Fruit fly (Drosophila melanogaster) whole organism, pupa: ENCODE data around the gene CG14147.

ENCODE experiments used
- CG10348 ChIP-seq: fragments of 200-800 bp; sonication (Bioruptor generic); IDR thresholded peaks from 2 replicates; pipeline ENCODE4 v1.3.6; 2022; ENCODE audit warnings: missing biosample characterization, missing genetic modification characterization
- CG13204 ChIP-seq: fragments of 200-800 bp; sonication (Bioruptor generic); optimal IDR thresholded peaks from 2 replicates; lab custom pipeline; 2018; ENCODE audit warnings: missing biosample characterization, mild to moderate bottlenecking, missing genetic modification characterization, moderate library complexity
- CG15710 ChIP-seq: fragments of 200-800 bp; sonication (Bioruptor generic); optimal IDR thresholded peaks from 2 replicates; lab custom pipeline; 2018; ENCODE audit warnings: missing biosample characterization, mild to moderate bottlenecking, missing genetic modification characterization, moderate library complexity
- CG32121 ChIP-seq: fragments of 200-800 bp; sonication (Bioruptor generic); IDR thresholded peaks from 2 replicates; pipeline ENCODE4 v1.3.6; 2022; ENCODE audit warnings: missing biosample characterization, missing genetic modification characterization
- CG34367 ChIP-seq: fragments of 200-800 bp; sonication (Bioruptor generic); optimal IDR thresholded peaks from 2 replicates; lab custom pipeline; 2018; ENCODE audit warnings: missing biosample characterization, mild to moderate bottlenecking, missing genetic modification characterization
- CG8159 ChIP-seq: fragments of 200-800 bp; sonication (Bioruptor generic); optimal IDR thresholded peaks from 3 replicates; lab custom pipeline; 2018; ENCODE audit warnings: missing biosample characterization, mild to moderate bottlenecking, missing genetic modification characterization, moderate library complexity
- CG8301 ChIP-seq: fragments of 200-800 bp; sonication (Bioruptor generic); optimal IDR thresholded peaks from 2 replicates; lab custom pipeline; 2018; ENCODE audit warnings: missing biosample characterization, mild to moderate bottlenecking, missing genetic modification characterization
- CG9948 ChIP-seq: fragments of 200-800 bp; sonication (Bioruptor generic); optimal IDR thresholded peaks from 2 replicates; lab custom pipeline; 2018; ENCODE audit warnings: missing biosample characterization, mild to moderate bottlenecking, missing genetic modification characterization, moderate library complexity
- D1 ChIP-seq: fragments of 200-800 bp; sonication (Bioruptor generic); optimal IDR thresholded peaks from 2 replicates; lab custom pipeline; 2018; ENCODE audit warnings: missing biosample characterization, mild to moderate bottlenecking, missing genetic modification characterization, moderate library complexity
- Pif1B ChIP-seq: fragments of 200-800 bp; sonication (Bioruptor generic); optimal IDR thresholded peaks from 3 replicates; lab custom pipeline; 2016; ENCODE audit warnings: missing biosample characterization, missing genetic modification characterization
- Snoo ChIP-seq: fragments of 200-800 bp; sonication (Bioruptor generic); optimal IDR thresholded peaks from 3 replicates; lab custom pipeline; 2017; ENCODE audit warnings: missing biosample characterization, mild to moderate bottlenecking, missing genetic modification characterization, inconsistent platforms
- fd96Ca ChIP-seq: fragments of 200-800 bp; sonication (Bioruptor generic); IDR thresholded peaks from 3 replicates; pipeline ENCODE4 v1.3.6; 2022; ENCODE audit warnings: missing biosample characterization, missing genetic modification characterization
- gl ChIP-seq: fragments of 200-800 bp; sonication (Bioruptor generic); optimal IDR thresholded peaks from 2 replicates; lab custom pipeline; 2018; ENCODE audit warnings: missing biosample characterization, mild to moderate bottlenecking, missing genetic modification characterization
- rn ChIP-seq: fragments of 200-800 bp; sonication (Bioruptor generic); IDR thresholded peaks from 2 replicates; pipeline ENCODE4 v1.3.6; 2022; ENCODE audit warnings: missing biosample characterization, missing genetic modification characterization

DNA sequence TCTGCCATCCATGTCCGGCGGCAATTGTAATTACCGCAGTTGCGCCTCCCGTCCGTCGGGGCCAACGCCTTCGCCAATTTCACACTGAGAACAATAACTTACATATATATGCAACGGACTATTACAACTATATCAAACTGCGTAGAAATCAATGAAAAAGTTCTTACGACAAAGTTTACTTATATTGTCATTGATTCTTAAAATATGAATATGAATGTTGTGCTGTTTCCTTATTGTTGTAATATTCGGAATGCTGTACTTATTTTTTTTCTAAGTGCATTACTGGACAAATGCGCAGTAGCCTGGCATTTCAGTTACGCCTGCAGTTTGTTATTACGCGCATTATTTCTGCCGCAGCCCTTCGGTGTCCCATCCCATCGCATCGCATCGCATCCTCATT is 5.0 kb downstream of the CG14147 start:
- TF ChIP-seq Pif1B (GFP tag; lab: Kevin White, UChicago): peak; percentile 64
- TF ChIP-seq CG13204: peak; percentile 54
- peak; percentile 83 for TF ChIP-seq CG9948
- peak; percentile 70 for TF ChIP-seq CG34367
- TF ChIP-seq D1: peak; percentile 68
- peak; percentile 87 for TF ChIP-seq CG8159 (tag; lab: Kevin White, UChicago)
- no peak for TF ChIP-seq fd96Ca (GFP tag; lab: Robert Waterston, UW)
- peak; percentile 69 for TF ChIP-seq gl (tag; lab: Kevin White, UChicago)
- no peak for TF ChIP-seq CG32121
- peak; percentile 59 for TF ChIP-seq CG8301 (tag; lab: Kevin White, UChicago)
- TF ChIP-seq CG10348 (GFP tag; lab: Robert Waterston, UW): no peak
- no peak for TF ChIP-seq rn (GFP tag; lab: Robert Waterston, UW)
- peak; percentile 66 for TF ChIP-seq CG15710 (tag; lab: Kevin White, UChicago)
- TF ChIP-seq Snoo (tag; lab: Kevin White, UChicago): peak; percentile 64
